Worm (Caenorhabditis elegans): Measurements from ENCODE around the gene tbx-11.

tbx-11 gene

ce11 chrIII:6046881-6047280 is at the start of gene tbx-11:
Gene tbx-11, minus strand, starts transcription at chrIII:6046981.
- no peak for TF ChIP-seq unc-62 (GFP tag; optimal IDR thresholded peaks at IDR 0.05)

- TF ChIP-seq unc-62 (GFP tag; optimal IDR thresholded peaks at IDR 0.05), result no peak
Observed at ce11 chrIII:6095654-6096053, 48.9 kb upstream of the tbx-11 start.

ce11 chrIII:6087705-6088359 is 41.1 kb upstream of the tbx-11 start, which contains the start of gene wht-1:
Gene wht-1, minus strand, starts transcription at chrIII:6087755.
- TF ChIP-seq unc-62 (GFP tag; optimal IDR thresholded peaks at IDR 0.05), result no peak

- TF ChIP-seq unc-62 (GFP tag; optimal IDR thresholded peaks at IDR 0.05), result no peak
Observed at ce11 chrIII:6085311-6085710, 38.5 kb upstream of the tbx-11 start.

ce11 chrIII:6080263-6080662 is 33.5 kb upstream of the tbx-11 start, which contains the start of gene attf-4:
Gene attf-4, plus strand, starts transcription at chrIII:6080563.
- TF ChIP-seq unc-62 (GFP tag; optimal IDR thresholded peaks at IDR 0.05), result no peak

ce11 chrIII:6078917-6079316 is 32.1 kb upstream of the tbx-11 start:
- no peak for TF ChIP-seq unc-62 (GFP tag; optimal IDR thresholded peaks at IDR 0.05)

- no peak for TF ChIP-seq unc-62 (GFP tag; optimal IDR thresholded peaks at IDR 0.05)
Observed at ce11 chrIII:6077973-6078372, 31.2 kb upstream of the tbx-11 start.

- no peak for TF ChIP-seq unc-62 (GFP tag; optimal IDR thresholded peaks at IDR 0.05)
Observed at ce11 chrIII:6073673-6074331, 27.0 kb upstream of the tbx-11 start.

ce11 chrIII:6072937-6073336 is 26.2 kb upstream of the tbx-11 start:
- no peak for TF ChIP-seq unc-62 (GFP tag; optimal IDR thresholded peaks at IDR 0.05)

ce11 chrIII:6067557-6067956 is 20.8 kb upstream of the tbx-11 start, which contains the start of gene mapk-15:
Gene mapk-15, plus strand, starts transcription at chrIII:6067857.
- TF ChIP-seq unc-62 (GFP tag; optimal IDR thresholded peaks at IDR 0.05), result no peak

- no peak for TF ChIP-seq unc-62 (GFP tag; optimal IDR thresholded peaks at IDR 0.05)
Observed at ce11 chrIII:6056770-6057169, 10.0 kb upstream of the tbx-11 start, which contains the start of gene clc-10. Gene clc-10, plus strand, starts transcription at chrIII:6057070.

ce11 chrIII:6056179-6056578 is 9.4 kb upstream of the tbx-11 start:
- TF ChIP-seq unc-62 (GFP tag; optimal IDR thresholded peaks at IDR 0.05), result no peak

- no peak for TF ChIP-seq unc-62 (GFP tag; optimal IDR thresholded peaks at IDR 0.05)
Observed at ce11 chrIII:6055706-6056105, 8.9 kb upstream of the tbx-11 start, which contains the start of gene F40H6.5. Gene F40H6.5, minus strand, starts transcription at chrIII:6055806.

- no peak for TF ChIP-seq unc-62 (GFP tag; optimal IDR thresholded peaks at IDR 0.05)
Observed at ce11 chrIII:6039370-6039769, 7.4 kb downstream of the tbx-11 start, which contains the start of gene ift-139. Gene ift-139, minus strand, starts transcription at chrIII:6039470.

ce11 chrIII:6030483-6030882 is 16.3 kb downstream of the tbx-11 start, which contains the start of gene ZK328.6:
Gene ZK328.6, minus strand, starts transcription at chrIII:6030583.
- TF ChIP-seq unc-62 (GFP tag; optimal IDR thresholded peaks at IDR 0.05), result no peak

ce11 chrIII:6028432-6028831 is 18.3 kb downstream of the tbx-11 start, which contains the start of gene tbx-7:
Gene tbx-7, minus strand, starts transcription at chrIII:6028532.
- no peak for TF ChIP-seq unc-62 (GFP tag; optimal IDR thresholded peaks at IDR 0.05)
